Worm (Caenorhabditis elegans) whole organism, mixed stage, embryonic: ENCODE measurements around the gene Y51H4A.13.

Experiments used
- blmp-1 ChIP-seq: fragments of 150-350 bp; optimal IDR thresholded peaks from 2 replicates; lab custom pipeline; 2014; ENCODE audit warnings: missing biosample characterization, missing genetic modification characterization
- elt-3 ChIP-seq: fragments of 150-350 bp; optimal IDR thresholded peaks from 2 replicates; lab custom pipeline; 2014; ENCODE audit warnings: missing biosample characterization, missing genetic modification characterization
- mls-2 ChIP-seq: sonication (generic microtip); optimal IDR thresholded peaks from 2 replicates; lab custom pipeline; 2016; ENCODE audit warnings: mild to moderate bottlenecking, missing genetic modification characterization, moderate library complexity, missing compliant biosample characterization
- nhr-28 ChIP-seq: fragments of 150-350 bp; optimal IDR thresholded peaks from 2 replicates; lab custom pipeline; 2014; ENCODE audit warnings: missing biosample characterization, missing genetic modification characterization
- unc-62 ChIP-seq: fragments of 150-350 bp; optimal IDR thresholded peaks from 2 replicates; lab custom pipeline; 2014; ENCODE audit warnings: missing biosample characterization, missing genetic modification reagents, missing genetic modification characterization

- TF ChIP-seq nhr-28 (tag; lab: Kevin White, UChicago) (no peak), mls-2 (tag; lab: Kevin White, UChicago) (no peak), unc-62 (GFP tag; lab: Kevin White, UChicago) (no peak), elt-3 (tag; lab: Kevin White, UChicago) (no peak), blmp-1 (tag; lab: Kevin White, UChicago) (no peak)
These were observed 531 bp downstream of the Y51H4A.13 start for ce11 chrIV:16645492-16646191.
